Worm (Caenorhabditis elegans): ENCODE measurements around the gene acdh-8.

DNA sequence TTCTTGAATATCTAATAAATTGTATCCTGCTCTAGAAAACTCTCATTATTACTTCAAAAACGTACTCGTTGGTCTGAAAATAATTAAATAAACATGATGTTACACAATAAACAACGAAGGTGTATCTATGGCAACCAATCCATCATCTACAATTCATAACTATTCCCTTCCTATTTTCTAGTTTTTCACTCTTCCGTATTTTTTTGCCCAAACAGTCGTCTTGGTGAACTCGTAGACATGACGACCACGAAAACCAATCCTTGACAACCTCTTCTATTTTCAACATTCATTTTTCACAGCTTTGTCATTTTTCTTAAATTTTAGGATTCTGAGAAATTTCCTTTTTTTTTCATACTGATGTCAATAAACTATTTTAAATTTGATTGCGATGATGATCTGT is 5.5 kb upstream of the acdh-8 start, which contains the start of gene K05F1.13:
- TF ChIP-seq egl-27 (tag; optimal IDR thresholded peaks at IDR 0.05) (no peak), unc-55 (GFP tag; optimal IDR thresholded peaks at IDR 0.05) (no peak), C34F6.9 (tag; optimal IDR thresholded peaks at IDR 0.05) (no peak)

Data from whole organism, L2 larva.